Fruit fly (Drosophila melanogaster) whole organism, embryonic: ENCODE measurements around the gene shi.
A peak's percentile ranks its signal among the peaks of the same experiment; 100 is the strongest.

ENCODE experiments used
- Ada2b ChIP-seq: fragments of 200-800 bp; sonication (Bioruptor generic); IDR thresholded peaks from 2 replicates; pipeline ENCODE4 v1.3.6; 2022; ENCODE audit warnings: missing biosample characterization, missing genetic modification characterization
- Bdp1 ChIP-seq: fragments of 200-800 bp; sonication (Bioruptor generic); optimal IDR thresholded peaks from 3 replicates; lab custom pipeline; 2016; ENCODE audit warnings: missing biosample characterization, missing genetic modification characterization
- Bgb ChIP-seq: fragments of 200-800 bp; sonication (Bioruptor generic); IDR thresholded peaks from 2 replicates; pipeline ENCODE4 v1.3.6; 2022; ENCODE audit warnings: missing biosample characterization, missing genetic modification characterization; ENCODE audit not compliant: partially characterized antibody
- CG10462 ChIP-seq: fragments of 200-800 bp; sonication (Bioruptor generic); optimal IDR thresholded peaks from 2 replicates; lab custom pipeline; 2016; ENCODE audit warnings: missing biosample characterization, missing genetic modification characterization
- CG11085 ChIP-seq: fragments of 200-800 bp; sonication (Bioruptor generic); IDR thresholded peaks from 2 replicates; pipeline ENCODE4 v1.3.6; 2022; ENCODE audit warnings: missing biosample characterization, missing genetic modification characterization
- CG11504 ChIP-seq: fragments of 200-800 bp; sonication (Bioruptor generic); optimal IDR thresholded peaks from 3 replicates; lab custom pipeline; 2019; ENCODE audit warnings: missing biosample characterization, mild to moderate bottlenecking, missing genetic modification characterization, moderate library complexity
- CG11560 ChIP-seq: fragments of 200-800 bp; sonication (Bioruptor generic); IDR thresholded peaks from 3 replicates; pipeline ENCODE4 v1.3.6; 2022; ENCODE audit warnings: missing biosample characterization, missing genetic modification characterization
- CG12071 ChIP-seq: fragments of 200-800 bp; sonication (Bioruptor generic); optimal IDR thresholded peaks from 3 replicates; lab custom pipeline; 2018; ENCODE audit warnings: missing biosample characterization, mild to moderate bottlenecking, missing genetic modification characterization
- CG12155 ChIP-seq: fragments of 200-800 bp; sonication (Bioruptor generic); optimal IDR thresholded peaks from 3 replicates; lab custom pipeline; 2016; ENCODE audit warnings: missing biosample characterization, missing genetic modification characterization
- CG13424 ChIP-seq: fragments of 200-800 bp; sonication (Bioruptor generic); optimal IDR thresholded peaks from 2 replicates; lab custom pipeline; 2019; ENCODE audit warnings: missing biosample characterization, mild to moderate bottlenecking, missing genetic modification characterization, moderate library complexity
- CG13775 ChIP-seq: fragments of 200-800 bp; sonication (Bioruptor generic); optimal IDR thresholded peaks from 3 replicates; lab custom pipeline; 2017; ENCODE audit warnings: missing biosample characterization, mild to moderate bottlenecking, missing genetic modification characterization
- CG14014 ChIP-seq: fragments of 200-800 bp; sonication (Bioruptor generic); IDR thresholded peaks from 2 replicates; pipeline ENCODE4 v1.3.6; 2022; ENCODE audit warnings: missing biosample characterization, missing genetic modification characterization
- CG15011 ChIP-seq: fragments of 200-800 bp; sonication (Bioruptor generic); optimal IDR thresholded peaks from 3 replicates; lab custom pipeline; 2018; ENCODE audit warnings: missing biosample characterization, mild to moderate bottlenecking, missing genetic modification characterization
- CG1529 ChIP-seq: fragments of 200-800 bp; sonication (Bioruptor generic); optimal IDR thresholded peaks from 3 replicates; lab custom pipeline; 2018; ENCODE audit warnings: missing biosample characterization, missing genetic modification characterization
- CG15696 ChIP-seq: fragments of 200-800 bp; sonication (Bioruptor generic); optimal IDR thresholded peaks from 2 replicates; lab custom pipeline; 2019; ENCODE audit warnings: missing biosample characterization, mild to moderate bottlenecking, missing genetic modification characterization, moderate library complexity
- CG16863 ChIP-seq: fragments of 200-800 bp; sonication (Bioruptor generic); optimal IDR thresholded peaks from 3 replicates; lab custom pipeline; 2016; ENCODE audit warnings: missing biosample characterization, missing genetic modification characterization
- CG17359 ChIP-seq: fragments of 200-800 bp; sonication (Bioruptor generic); optimal IDR thresholded peaks from 3 replicates; lab custom pipeline; 2018; ENCODE audit warnings: missing biosample characterization, mild to moderate bottlenecking, missing genetic modification characterization, moderate library complexity
- CG17568 ChIP-seq: fragments of 200-800 bp; sonication (Bioruptor generic); optimal IDR thresholded peaks from 2 replicates; lab custom pipeline; 2018; ENCODE audit warnings: missing biosample characterization, mild to moderate bottlenecking, missing genetic modification characterization, moderate library complexity
- CG30431 ChIP-seq: fragments of 200-800 bp; sonication (Bioruptor generic); optimal IDR thresholded peaks from 2 replicates; lab custom pipeline; 2017; ENCODE audit warnings: missing biosample characterization, missing genetic modification characterization
- CG31388 ChIP-seq: fragments of 200-800 bp; sonication (Bioruptor generic); optimal IDR thresholded peaks from 2 replicates; lab custom pipeline; 2016; ENCODE audit warnings: missing biosample characterization, missing genetic modification characterization
- CG3163 ChIP-seq: fragments of 200-800 bp; sonication (Bioruptor generic); optimal IDR thresholded peaks from 3 replicates; lab custom pipeline; 2016; ENCODE audit warnings: missing biosample characterization, missing genetic modification characterization
- CG32767 ChIP-seq: fragments of 200-800 bp; sonication (Bioruptor generic); IDR thresholded peaks from 2 replicates; pipeline ENCODE4 v1.3.6; 2022; ENCODE audit warnings: missing biosample characterization, missing genetic modification characterization
- CG43689 ChIP-seq: fragments of 200-800 bp; sonication (Bioruptor generic); IDR thresholded peaks from 2 replicates; pipeline ENCODE4 v1.3.6; 2022; ENCODE audit warnings: missing biosample characterization, missing genetic modification characterization
- CG6254 ChIP-seq: fragments of 200-800 bp; sonication (Bioruptor generic); optimal IDR thresholded peaks from 3 replicates; lab custom pipeline; 2017; ENCODE audit warnings: mild to moderate bottlenecking, missing biosample characterization, missing genetic modification reagents, missing genetic modification characterization
- CG6683 ChIP-seq: fragments of 200-800 bp; sonication (Bioruptor generic); optimal IDR thresholded peaks from 2 replicates; lab custom pipeline; 2017; ENCODE audit warnings: missing biosample characterization, mild to moderate bottlenecking, missing genetic modification characterization, missing genetic modification reagents
- CG8281 ChIP-seq: fragments of 200-800 bp; sonication (Bioruptor generic); optimal IDR thresholded peaks from 2 replicates; lab custom pipeline; 2018; ENCODE audit warnings: missing biosample characterization, mild to moderate bottlenecking, missing genetic modification characterization, moderate library complexity
- CG8359 ChIP-seq: fragments of 200-800 bp; sonication (Bioruptor generic); optimal IDR thresholded peaks from 2 replicates; lab custom pipeline; 2017; ENCODE audit warnings: missing biosample characterization, mild to moderate bottlenecking, missing genetic modification characterization, borderline replicate concordance
- CG8388 ChIP-seq: fragments of 200-800 bp; sonication (Bioruptor generic); optimal IDR thresholded peaks from 2 replicates; lab custom pipeline; 2019; ENCODE audit warnings: missing biosample characterization, mild to moderate bottlenecking, missing genetic modification characterization, moderate library complexity
- CTCF ChIP-seq: fragments of 200-800 bp; sonication (Bioruptor generic); optimal IDR thresholded peaks from 2 replicates; lab custom pipeline; 2017; ENCODE audit warnings: missing biosample characterization, mild to moderate bottlenecking, missing genetic modification characterization, moderate library complexity
- Drgx ChIP-seq: fragments of 200-800 bp; sonication (Bioruptor generic); IDR thresholded peaks from 2 replicates; pipeline ENCODE4 v1.3.6; 2022; ENCODE audit warnings: missing biosample characterization, missing genetic modification characterization
- Hsf ChIP-seq: fragments of 200-800 bp; sonication (Bioruptor generic); optimal IDR thresholded peaks from 3 replicates; lab custom pipeline; 2016; ENCODE audit warnings: missing biosample characterization, missing genetic modification characterization
- Myb ChIP-seq: fragments of 200-800 bp; sonication (Bioruptor generic); optimal IDR thresholded peaks from 2 replicates; lab custom pipeline; 2016; ENCODE audit warnings: missing biosample characterization, missing genetic modification characterization
- Opbp ChIP-seq: fragments of 200-800 bp; sonication (Bioruptor generic); IDR thresholded peaks from 3 replicates; pipeline ENCODE4 v1.3.6; 2022; ENCODE audit warnings: missing biosample characterization, missing genetic modification characterization; ENCODE audit not compliant: partially characterized antibody
- Rx ChIP-seq: fragments of 200-800 bp; sonication (Bioruptor generic); IDR thresholded peaks from 2 replicates; pipeline ENCODE4 v1.3.6; 2022; ENCODE audit warnings: missing biosample characterization, missing genetic modification characterization
- Sry-β ChIP-seq: fragments of 200-800 bp; sonication (Bioruptor generic); optimal IDR thresholded peaks from 2 replicates; lab custom pipeline; 2018; ENCODE audit warnings: missing biosample characterization, mild to moderate bottlenecking, missing genetic modification characterization, moderate library complexity
- Usf ChIP-seq: fragments of 200-800 bp; sonication (Bioruptor generic); optimal IDR thresholded peaks from 2 replicates; lab custom pipeline; 2017; ENCODE audit warnings: missing genotype, missing biosample characterization, missing genetic modification characterization
- ab ChIP-seq: fragments of 200-800 bp; sonication (Bioruptor generic); optimal IDR thresholded peaks from 2 replicates; lab custom pipeline; 2016; ENCODE audit warnings: missing biosample characterization, missing genetic modification characterization
- bowl ChIP-seq: fragments of 200-800 bp; sonication (Bioruptor generic); IDR thresholded peaks from 2 replicates; pipeline ENCODE4 v1.3.6; 2022; ENCODE audit warnings: missing biosample characterization, missing genetic modification characterization
- cad ChIP-seq: fragments of >200 bp; optimal IDR thresholded peaks from 2 replicates; lab custom pipeline; 2017; ENCODE audit warnings: missing biosample characterization, missing genetic modification characterization
- crol ChIP-seq: fragments of 200-800 bp; sonication (Bioruptor generic); IDR thresholded peaks from 2 replicates; pipeline ENCODE4 v1.3.6; 2022; ENCODE audit warnings: missing biosample characterization, missing genetic modification characterization
- dati ChIP-seq: fragments of 200-800 bp; sonication (Bioruptor generic); IDR thresholded peaks from 2 replicates; pipeline ENCODE4 v1.3.6; 2022; ENCODE audit warnings: missing biosample characterization, missing genetic modification characterization
- insv ChIP-seq, 2 experiments: fragments of 200-800 bp; sonication (Bioruptor generic); optimal IDR thresholded peaks; 3 replicates each; lab custom pipeline; 2016 to 2018; ENCODE audit warnings: missing biosample characterization in 2 of 2, missing genetic modification characterization in 2 of 2
- inv ChIP-seq: fragments of 200-800 bp; sonication (Bioruptor generic); IDR thresholded peaks from 2 replicates; pipeline ENCODE4 v1.3.6; 2022; ENCODE audit warnings: missing biosample characterization, missing genetic modification characterization; ENCODE audit not compliant: partially characterized antibody
- jing ChIP-seq: fragments of 200-800 bp; sonication (Bioruptor generic); optimal IDR thresholded peaks from 2 replicates; lab custom pipeline; 2018; ENCODE audit warnings: missing biosample characterization, mild to moderate bottlenecking, missing genetic modification characterization
- kah ChIP-seq: fragments of 200-800 bp; sonication (Bioruptor generic); optimal IDR thresholded peaks from 2 replicates; lab custom pipeline; 2018; ENCODE audit warnings: missing biosample characterization, mild to moderate bottlenecking, missing genetic modification characterization
- pnt ChIP-seq: fragments of 200-800 bp; sonication (Bioruptor generic); optimal IDR thresholded peaks from 3 replicates; lab custom pipeline; 2016; ENCODE audit warnings: missing biosample characterization, missing genetic modification characterization
- sim ChIP-seq: fragments of 200-800 bp; sonication (Bioruptor generic); IDR thresholded peaks from 2 replicates; pipeline ENCODE4 v1.3.6; 2022; ENCODE audit warnings: missing biosample characterization, missing genetic modification characterization
- slbo ChIP-seq: fragments of 200-800 bp; sonication (Bioruptor generic); IDR thresholded peaks from 2 replicates; pipeline ENCODE4 v1.3.6; 2022; ENCODE audit warnings: missing biosample characterization, missing genetic modification characterization
- so ChIP-seq: fragments of 200-800 bp; sonication (Bioruptor generic); IDR thresholded peaks from 3 replicates; pipeline ENCODE4 v1.3.6; 2022; ENCODE audit warnings: missing biosample characterization, missing genetic modification characterization
- tin ChIP-seq: fragments of 200-800 bp; sonication (Bioruptor generic); optimal IDR thresholded peaks from 3 replicates; lab custom pipeline; 2016; ENCODE audit warnings: missing biosample characterization, missing genetic modification characterization
- tna ChIP-seq: fragments of 200-800 bp; sonication (Bioruptor generic); IDR thresholded peaks from 2 replicates; pipeline ENCODE4 v1.3.6; 2022; ENCODE audit warnings: missing biosample characterization, missing genetic modification characterization; ENCODE audit not compliant: partially characterized antibody
- wor ChIP-seq: fragments of 200-800 bp; sonication (Bioruptor generic); IDR thresholded peaks from 2 replicates; pipeline ENCODE4 v1.3.6; 2022; ENCODE audit warnings: missing biosample characterization, missing genetic modification characterization

shi gene

DNA sequence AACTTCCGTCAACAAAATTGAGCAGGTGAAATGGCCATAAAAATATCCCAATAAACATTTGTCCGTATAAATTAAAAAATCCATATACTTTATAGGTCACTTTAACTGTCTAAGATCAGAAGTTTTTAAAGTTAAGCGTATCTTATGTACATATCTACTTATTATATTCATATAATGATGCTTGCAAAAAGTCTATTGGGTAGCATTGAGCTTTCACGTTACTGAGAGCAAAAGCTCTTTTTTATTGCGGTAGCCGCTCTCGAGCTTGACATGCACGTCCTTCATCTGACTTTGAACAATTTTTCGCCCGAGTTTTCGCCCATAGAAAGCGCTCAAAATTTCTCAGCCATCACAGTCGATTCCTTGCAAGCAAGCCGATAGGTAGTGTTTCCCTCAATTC lies 24.1 kb upstream of the shi start, which contains the start of gene Gapdh2 (continued):
- TF ChIP-seq CG15696 = peak; percentile 93
- peak; percentile 100 for TF ChIP-seq so
- TF ChIP-seq CG43689 = peak; percentile 97
- TF ChIP-seq Usf (GFP tag; lab: Kevin White, UChicago) = peak; percentile 85
- peak; percentile 98 for TF ChIP-seq sim (GFP tag; lab: Robert Waterston, UW)
- peak; percentile 99 for TF ChIP-seq slbo (GFP tag; lab: Robert Waterston, UW)
- peak; percentile 98 for TF ChIP-seq CG11085 (GFP tag; lab: Robert Waterston, UW)
- TF ChIP-seq wor (GFP tag; lab: Robert Waterston, UW) = peak; percentile 98
- peak; percentile 96 for TF ChIP-seq CG6254
- peak; percentile 99 for TF ChIP-seq CG17568
- TF ChIP-seq CG1529 (GFP tag; lab: Kevin White, UChicago) = peak; percentile 98
- peak; percentile 88 for TF ChIP-seq pnt (GFP tag; lab: Kevin White, UChicago)
- no peak for TF ChIP-seq inv (GFP tag; lab: Robert Waterston, UW)
- peak; percentile 99 for TF ChIP-seq CG6683
- peak; percentile 99 for TF ChIP-seq Ada2b (GFP tag; lab: Robert Waterston, UW)
- peak; percentile 99 for TF ChIP-seq bowl
- TF ChIP-seq CG13775 = peak; percentile 98
- no peak; the same call in 1 of the 3 replicates for TF ChIP-seq CG11560
- peak; percentile 100 for TF ChIP-seq CG12071 (GFP tag; lab: Kevin White, UChicago)
- TF ChIP-seq cad (GFP tag; lab: Kevin White, UChicago) = no peak
- TF ChIP-seq CG10462 (GFP tag; lab: Kevin White, UChicago) = peak; percentile 98
- TF ChIP-seq CTCF (GFP tag; lab: Kevin White, UChicago) = peak; percentile 81
- peak; percentile 99 for TF ChIP-seq CG32767
- TF ChIP-seq Bdp1 (GFP tag; lab: Kevin White, UChicago) = peak; percentile 92
- peak; percentile 95 for TF ChIP-seq CG16863 (GFP tag; lab: Kevin White, UChicago)
- no peak for TF ChIP-seq tna
- peak; percentile 95 for TF ChIP-seq jing (GFP tag; lab: Kevin White, UChicago)
- TF ChIP-seq ab (GFP tag; lab: Kevin White, UChicago) = peak; percentile 88
- TF ChIP-seq insv (GFP tag; optimal IDR thresholded peaks at IDR 0.05; lab: Kevin White, UChicago) = peak; percentile 14 to 91
- TF ChIP-seq CG8388 (GFP tag; lab: Kevin White, UChicago) = peak; percentile 99
- TF ChIP-seq tin (GFP tag; lab: Kevin White, UChicago) = peak; percentile 98
- TF ChIP-seq CG3163 (GFP tag; lab: Kevin White, UChicago) = peak; percentile 77
- peak; percentile 99 for TF ChIP-seq CG15011 (GFP tag; lab: Kevin White, UChicago)
- peak; percentile 71 for TF ChIP-seq Sry-β (GFP tag; lab: Kevin White, UChicago)
- TF ChIP-seq CG17359 = peak; percentile 100
- TF ChIP-seq kah (GFP tag; lab: Kevin White, UChicago) = peak; percentile 99
- TF ChIP-seq Drgx (GFP tag; lab: Robert Waterston, UW) = peak; percentile 100
- 0 out of 2 replicates have a peak, but pooled peaks have one; percentile 9 for TF ChIP-seq Bgb (GFP tag; lab: Robert Waterston, UW)
- peak; percentile 83 for TF ChIP-seq Myb (GFP tag; lab: Kevin White, UChicago)
- TF ChIP-seq CG31388 (GFP tag; lab: Kevin White, UChicago) = peak; percentile 96
- TF ChIP-seq CG8359 (GFP tag; lab: Kevin White, UChicago) = peak; percentile 93
- TF ChIP-seq CG12155 (GFP tag; lab: Kevin White, UChicago) = peak; percentile 97
- TF ChIP-seq Opbp (GFP tag; lab: Robert Waterston, UW) = no peak
- no peak; the same call in 1 of the 2 replicates for TF ChIP-seq dati (GFP tag; lab: Robert Waterston, UW)
- TF ChIP-seq crol (GFP tag; lab: Robert Waterston, UW) = no peak; the same call in 1 of the 2 replicates
- TF ChIP-seq Rx = peak; percentile 97
- TF ChIP-seq CG14014 = peak; percentile 100
- TF ChIP-seq CG11504 = peak; percentile 99
- no peak for TF ChIP-seq CG30431 (GFP tag; lab: Kevin White, UChicago)
- TF ChIP-seq Hsf (GFP tag; lab: Kevin White, UChicago) = peak; percentile 98
- peak; percentile 100 for TF ChIP-seq CG13424 (tag; lab: Kevin White, UChicago)
- TF ChIP-seq CG8281 (tag; lab: Kevin White, UChicago) = peak; percentile 96
